Worm (Caenorhabditis elegans) whole organism, late embryonic: Measurements from ENCODE around the gene unc-10.
A peak's percentile ranks its signal among the peaks of the same experiment; 100 is the strongest.

Experiments
- C08G9.2 ChIP-seq: sonication (generic microtip); optimal IDR thresholded peaks from 2 replicates; lab custom pipeline; 2016; ENCODE audit warnings: mild to moderate bottlenecking, missing genetic modification characterization, moderate library complexity, missing compliant biosample characterization
- C38D4.7 ChIP-seq: fragments of 200-800 bp; sonication (Bioruptor generic); optimal IDR thresholded peaks from 2 replicates; lab custom pipeline; 2018; ENCODE audit warnings: mild to moderate bottlenecking, missing genetic modification characterization, moderate library complexity, missing compliant biosample characterization
- F13H6.1 ChIP-seq: sonication (generic microtip); optimal IDR thresholded peaks from 2 replicates; lab custom pipeline; 2016; ENCODE audit warnings: missing genetic modification characterization, missing compliant biosample characterization
- K09A11.1 ChIP-seq: sonication (generic microtip); optimal IDR thresholded peaks from 2 replicates; lab custom pipeline; 2017; ENCODE audit warnings: antibody characterized with exemption, mild to moderate bottlenecking, missing genetic modification characterization, missing compliant biosample characterization; ENCODE audit not compliant: insufficient read depth
- Y22D7AL.16 ChIP-seq: sonication (generic microtip); optimal IDR thresholded peaks from 2 replicates; lab custom pipeline; 2016; ENCODE audit warnings: missing genetic modification characterization, missing compliant biosample characterization
- ahr-1 ChIP-seq: sonication (generic microtip); optimal IDR thresholded peaks from 2 replicates; lab custom pipeline; 2016; ENCODE audit warnings: missing genetic modification characterization, missing compliant biosample characterization
- ama-1 ChIP-seq: fragments of 150-350 bp; optimal IDR thresholded peaks from 2 replicates; lab custom pipeline; 2014
- ceh-18 ChIP-seq: sonication (generic microtip); optimal IDR thresholded peaks from 2 replicates; lab custom pipeline; 2016; ENCODE audit warnings: missing genetic modification characterization, missing compliant biosample characterization
- ceh-19 ChIP-seq: fragments of 200-800 bp; sonication (Bioruptor generic); optimal IDR thresholded peaks from 2 replicates; lab custom pipeline; 2018; ENCODE audit warnings: mild to moderate bottlenecking, missing genetic modification characterization, missing compliant biosample characterization
- ceh-22 ChIP-seq: sonication (generic microtip); optimal IDR thresholded peaks from 2 replicates; lab custom pipeline; 2017; ENCODE audit warnings: missing biosample characterization, missing genetic modification characterization
- ceh-24 ChIP-seq: sonication (generic microtip); optimal IDR thresholded peaks from 2 replicates; lab custom pipeline; 2016; ENCODE audit warnings: mild to moderate bottlenecking, missing genetic modification characterization, missing compliant biosample characterization
- ceh-30 ChIP-seq: fragments of 150-350 bp; optimal IDR thresholded peaks from 2 replicates; lab custom pipeline; 2014; ENCODE audit warnings: missing biosample characterization, missing genetic modification characterization
- ceh-31 ChIP-seq: sonication (generic microtip); optimal IDR thresholded peaks from 2 replicates; lab custom pipeline; 2016; ENCODE audit warnings: missing genetic modification characterization, missing compliant biosample characterization
- ceh-34 ChIP-seq: sonication (generic microtip); optimal IDR thresholded peaks from 2 replicates; lab custom pipeline; 2016; ENCODE audit warnings: mild to moderate bottlenecking, missing genetic modification characterization, missing compliant biosample characterization
- ceh-45 ChIP-seq: fragments of 200-800 bp; sonication (Bioruptor generic); IDR thresholded peaks from 2 replicates; pipeline ENCODE4 v1.3.6; 2022; ENCODE audit warnings: missing genetic modification reagents, missing genetic modification characterization, missing compliant biosample characterization
- ceh-48 ChIP-seq: sonication (generic microtip); optimal IDR thresholded peaks from 2 replicates; lab custom pipeline; 2016; ENCODE audit warnings: missing genetic modification characterization, inconsistent platforms, missing compliant biosample characterization
- ceh-6 ChIP-seq: fragments of 200-800 bp; sonication (Bioruptor generic); optimal IDR thresholded peaks from 2 replicates; lab custom pipeline; 2018; ENCODE audit warnings: mild to moderate bottlenecking, missing genetic modification characterization, missing compliant biosample characterization
- ceh-9 ChIP-seq: sonication (generic microtip); optimal IDR thresholded peaks from 2 replicates; lab custom pipeline; 2016; ENCODE audit warnings: mild to moderate bottlenecking, missing genetic modification characterization, inconsistent platforms, missing compliant biosample characterization
- che-1 ChIP-seq: sonication (generic microtip); optimal IDR thresholded peaks from 2 replicates; lab custom pipeline; 2016; ENCODE audit warnings: mild to moderate bottlenecking, missing genetic modification characterization, missing compliant biosample characterization
- dmd-4 ChIP-seq: sonication (generic microtip); optimal IDR thresholded peaks from 2 replicates; lab custom pipeline; 2016; ENCODE audit warnings: borderline replicate concordance, missing genetic modification characterization, missing compliant biosample characterization
- dve-1 ChIP-seq: sonication (generic microtip); optimal IDR thresholded peaks from 2 replicates; lab custom pipeline; 2017; ENCODE audit warnings: antibody characterized with exemption, mild to moderate bottlenecking, missing genetic modification characterization, missing compliant biosample characterization
- elt-2 ChIP-seq: sonication (generic microtip); optimal IDR thresholded peaks from 2 replicates; lab custom pipeline; 2016; ENCODE audit warnings: missing genetic modification reagents, missing genetic modification characterization, missing compliant biosample characterization
- ets-4 ChIP-seq: sonication (generic microtip); optimal IDR thresholded peaks from 2 replicates; lab custom pipeline; 2016; ENCODE audit warnings: missing genetic modification characterization, missing compliant biosample characterization
- fkh-10 ChIP-seq: fragments of 150-350 bp; optimal IDR thresholded peaks from 2 replicates; lab custom pipeline; 2014; ENCODE audit warnings: missing biosample characterization, missing genetic modification reagents, missing genetic modification characterization
- gmeb-2 ChIP-seq: sonication (generic microtip); optimal IDR thresholded peaks from 2 replicates; lab custom pipeline; 2016; ENCODE audit warnings: missing genetic modification characterization, inconsistent platforms, missing compliant biosample characterization
- hlh-8 ChIP-seq: sonication (generic microtip); optimal IDR thresholded peaks from 2 replicates; lab custom pipeline; 2016; ENCODE audit warnings: missing genotype, missing genetic modification characterization, missing compliant biosample characterization
- lim-6 ChIP-seq: sonication (generic microtip); optimal IDR thresholded peaks from 2 replicates; lab custom pipeline; 2016; ENCODE audit warnings: missing genetic modification characterization, missing compliant biosample characterization
- mec-3 ChIP-seq: sonication (generic microtip); optimal IDR thresholded peaks from 2 replicates; lab custom pipeline; 2016; ENCODE audit warnings: borderline replicate concordance, missing genetic modification characterization, missing compliant biosample characterization
- nhr-11 ChIP-seq: fragments of 150-350 bp; optimal IDR thresholded peaks from 2 replicates; lab custom pipeline; 2014; ENCODE audit warnings: missing biosample characterization, missing genetic modification characterization
- nhr-232 ChIP-seq: sonication (generic microtip); optimal IDR thresholded peaks from 2 replicates; lab custom pipeline; 2016; ENCODE audit warnings: missing genetic modification characterization, missing compliant biosample characterization
- odd-2 ChIP-seq: sonication (generic microtip); optimal IDR thresholded peaks from 2 replicates; lab custom pipeline; 2017; ENCODE audit warnings: antibody characterized with exemption, mild to moderate bottlenecking, missing genetic modification characterization, missing compliant biosample characterization
- pha-2 ChIP-seq: sonication (generic microtip); optimal IDR thresholded peaks from 2 replicates; lab custom pipeline; 2017; ENCODE audit warnings: mild to moderate bottlenecking, missing genetic modification characterization, missing compliant biosample characterization
- pha-4 ChIP-seq: fragments of 150-350 bp; optimal IDR thresholded peaks from 2 replicates; lab custom pipeline; 2018; ENCODE audit warnings: missing biosample characterization, missing genetic modification reagents, missing genetic modification characterization
- sdc-2 ChIP-seq: sonication (generic microtip); optimal IDR thresholded peaks from 2 replicates; lab custom pipeline; 2016; ENCODE audit warnings: missing genotype, missing genetic modification characterization, missing compliant biosample characterization
- sox-2 ChIP-seq: fragments of 200-800 bp; sonication (Bioruptor generic); IDR thresholded peaks from 2 replicates; pipeline ENCODE4 v1.3.6; 2022; ENCODE audit warnings: missing genetic modification reagents, missing genetic modification characterization, missing compliant biosample characterization
- sox-4 ChIP-seq: sonication (generic microtip); optimal IDR thresholded peaks from 2 replicates; lab custom pipeline; 2017; ENCODE audit warnings: mild to moderate bottlenecking, missing genetic modification characterization, inconsistent platforms, missing compliant biosample characterization
- syd-9 ChIP-seq: sonication (generic microtip); optimal IDR thresholded peaks from 2 replicates; lab custom pipeline; 2016; ENCODE audit warnings: mild to moderate bottlenecking, missing genetic modification characterization, moderate library complexity, missing compliant biosample characterization
- unc-3 ChIP-seq, 2 experiments: fragments of 200-800 bp in 1 of 2; sonication (Bioruptor generic) in 1 of 2; sonication (generic microtip) in 1 of 2; conservative IDR thresholded peaks in 1 of 2; optimal IDR thresholded peaks in 1 of 2; 2 replicates each; pipeline versions ENCODE4 v1.3.6 to Lab custom; 2016 to 2022; ENCODE audit warnings: missing compliant biosample characterization in 2 of 2, missing genetic modification characterization in 2 of 2, missing genetic modification reagents in 1 of 2
- unc-42 ChIP-seq: sonication (generic microtip); optimal IDR thresholded peaks from 2 replicates; lab custom pipeline; 2016; ENCODE audit warnings: missing genotype, missing genetic modification characterization, missing compliant biosample characterization
- ztf-16 ChIP-seq: sonication (generic microtip); optimal IDR thresholded peaks from 2 replicates; lab custom pipeline; 2017; ENCODE audit warnings: missing genetic modification characterization, missing compliant biosample characterization

Gene unc-10

DNA sequence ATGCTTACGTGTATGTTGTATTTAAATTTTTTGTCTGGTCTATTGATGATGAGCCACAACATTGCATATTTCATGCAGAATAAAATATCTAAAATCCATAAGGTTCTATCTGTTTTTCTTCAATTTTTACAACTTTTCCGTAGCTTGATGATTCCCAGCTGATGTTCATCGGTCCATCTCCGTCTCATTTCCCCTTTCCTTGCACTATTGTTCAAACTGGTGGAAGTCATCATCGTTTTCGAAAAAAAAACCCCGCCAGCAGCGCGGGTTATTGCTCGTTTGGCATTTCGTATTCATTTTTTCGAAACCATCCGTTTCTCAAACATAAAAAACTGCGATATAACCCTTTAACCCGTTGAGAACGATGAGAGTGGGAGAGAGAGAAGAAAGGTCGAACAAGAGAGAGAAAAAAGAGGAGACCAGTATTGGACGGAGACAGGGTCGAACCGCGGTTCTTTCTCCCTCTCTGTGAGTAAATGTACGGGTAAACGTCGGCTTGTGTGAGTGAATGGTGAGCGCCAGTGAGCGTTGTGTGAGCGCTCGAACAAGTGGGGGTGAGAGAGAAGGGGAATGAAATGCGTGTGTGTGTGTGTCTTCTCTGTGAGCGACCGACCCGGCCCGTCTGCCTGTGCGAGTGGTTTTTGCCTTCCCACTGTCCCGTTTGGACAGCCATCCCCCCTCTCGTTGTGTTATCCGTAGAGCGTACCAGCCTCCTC is 15.4 kb downstream of the unc-10 start (continued):
- TF ChIP-seq ceh-45 (GFP tag; lab: Robert Waterston, UW) (no peak), ceh-22 (no peak), ceh-48 (tag; lab: Kevin White, UChicago) (no peak), sox-2 (GFP tag; lab: Robert Waterston, UW) (no peak; the same call in 1 of the 2 replicates), unc-3 (GFP tag; conservative IDR thresholded peaks at IDR 0.05; lab: Robert Waterston, UW) (no peak), unc-3 (tag; optimal IDR thresholded peaks at IDR 0.05; lab: Kevin White, UChicago) (peak; percentile 29), odd-2 (tag; lab: Kevin White, UChicago) (no peak), ahr-1 (tag; lab: Kevin White, UChicago) (no peak), sdc-2 (peak; percentile 88), hlh-8 (peak; percentile 58), unc-42 (tag; lab: Kevin White, UChicago) (peak; percentile 76), C38D4.7 (GFP tag; lab: Kevin White, UChicago) (peak; percentile 3), mec-3 (tag; lab: Kevin White, UChicago) (no peak), ceh-9 (tag; lab: Kevin White, UChicago) (no peak), dmd-4 (tag; lab: Kevin White, UChicago) (no peak), che-1 (tag; lab: Kevin White, UChicago) (peak; percentile 18), ceh-34 (peak; percentile 83), K09A11.1 (tag; lab: Kevin White, UChicago) (peak; percentile 56), syd-9 (tag; lab: Kevin White, UChicago) (peak; percentile 72), pha-2 (no peak), elt-2 (tag; lab: Kevin White, UChicago) (peak; percentile 67), ceh-24 (no peak), nhr-232 (tag; lab: Kevin White, UChicago) (peak; percentile 12), ets-4 (tag; lab: Kevin White, UChicago) (peak; percentile 41), C08G9.2 (tag; lab: Kevin White, UChicago) (peak; percentile 69), sox-4 (peak; percentile 48), gmeb-2 (no peak), F13H6.1 (tag; lab: Kevin White, UChicago) (peak; percentile 82), ceh-31 (tag; lab: Kevin White, UChicago) (peak; percentile 89), lim-6 (tag; lab: Kevin White, UChicago) (peak; percentile 1)

DNA sequence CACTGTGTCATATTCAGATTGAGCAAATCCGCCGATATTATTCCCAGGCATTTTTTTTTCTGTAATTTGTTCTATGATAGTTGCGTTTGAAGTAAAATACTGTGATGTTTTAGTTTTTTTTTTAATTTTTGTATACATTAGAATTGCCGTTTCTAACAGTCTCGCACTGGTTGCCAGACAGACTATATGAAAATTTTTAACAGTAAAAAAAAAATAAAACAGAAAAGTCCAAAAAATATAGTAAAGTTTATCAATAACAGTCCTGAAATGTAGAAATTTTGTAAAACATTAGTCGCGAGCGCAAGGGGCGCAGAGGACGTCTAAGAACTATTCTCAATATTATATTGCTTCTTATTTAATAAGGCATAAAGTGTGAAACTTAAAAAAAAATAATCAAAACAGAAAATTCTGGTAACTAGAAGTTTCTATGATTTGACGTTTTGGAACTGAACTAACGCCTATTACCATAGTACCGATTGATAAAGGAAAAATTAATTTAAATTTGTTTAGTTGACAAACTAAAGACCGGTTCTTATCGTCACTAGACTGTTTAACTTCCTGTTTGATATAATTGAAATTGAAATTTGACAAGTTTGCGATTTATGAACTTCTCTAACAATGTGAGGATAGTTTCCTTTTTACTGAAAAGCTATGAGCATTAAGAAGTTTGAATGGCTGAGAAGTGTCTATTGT is 19.6 kb downstream of the unc-10 start, which contains the start of gene lact-1:
lact-1 (minus strand) TSS at position 51 of the 693 bp plus-strand sequence.
- TF ChIP-seq ama-1 (lab: Kevin White, UChicago) (no peak), ztf-16 (no peak), dve-1 (tag; lab: Kevin White, UChicago) (no peak), ceh-6 (GFP tag; lab: Kevin White, UChicago) (no peak), unc-42 (tag; lab: Kevin White, UChicago) (no peak), fkh-10 (no peak), hlh-8 (no peak), ceh-30 (tag; lab: Kevin White, UChicago) (no peak), Y22D7AL.16 (tag; lab: Kevin White, UChicago) (no peak)

DNA sequence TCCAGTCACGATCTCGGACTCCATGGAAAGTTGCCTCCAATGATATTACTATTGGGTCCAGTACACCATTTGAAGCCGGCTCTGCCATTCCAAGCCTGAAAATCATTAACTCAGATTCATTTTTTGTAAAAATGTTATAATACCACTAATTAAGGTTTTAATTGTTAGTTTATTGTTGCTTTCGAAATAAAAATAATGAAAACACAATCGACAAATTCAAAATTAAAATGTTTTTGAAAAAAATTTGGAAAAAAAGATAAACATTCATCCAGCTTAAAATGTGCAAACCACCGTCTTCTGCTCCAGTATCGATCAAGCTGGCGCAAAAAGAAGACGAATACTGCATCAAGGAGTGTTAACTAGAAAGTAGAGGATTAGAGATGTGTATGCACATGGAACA is 23.2 kb downstream of the unc-10 start, which contains the start of gene F46H5.5:
F46H5.5 (minus strand) TSS at position 101 of the 400 bp plus-strand sequence.
- TF ChIP-seq unc-3 (GFP tag; conservative IDR thresholded peaks at IDR 0.05; lab: Robert Waterston, UW) (no peak), unc-3 (tag; optimal IDR thresholded peaks at IDR 0.05; lab: Kevin White, UChicago) (no peak), syd-9 (tag; lab: Kevin White, UChicago) (no peak), nhr-11 (no peak), ceh-18 (tag; lab: Kevin White, UChicago) (no peak), pha-4 (tag; lab: Kevin White, UChicago) (no peak), ceh-19 (GFP tag; lab: Kevin White, UChicago) (no peak)
